Worm (Caenorhabditis elegans) whole organism, L4/young adult: Measurements from ENCODE around the gene Y75B8A.7.

ENCODE experiments used
- W03F9.2 ChIP-seq: fragments of 150-350 bp; optimal IDR thresholded peaks from 2 replicates; lab custom pipeline; 2014; ENCODE audit warnings: missing biosample characterization, missing genetic modification characterization
- him-1 ChIP-seq: sonication (generic microtip); optimal IDR thresholded peaks from 2 replicates; lab custom pipeline; 2016; ENCODE audit warnings: missing genotype, missing genetic modification reagents, missing genetic modification characterization, missing compliant biosample characterization

ce11 chrIII:12164414-12164813 is 11.7 kb downstream of the Y75B8A.7 start:
- TF ChIP-seq him-1 (tag; lab: Kevin White, UChicago) = no peak
- TF ChIP-seq W03F9.2 (tag; lab: Kevin White, UChicago) = no peak
